Worm (Caenorhabditis elegans) whole organism, L4 larva: ENCODE measurements around the gene fbxa-202.

Source experiments
- D1046.2 ChIP-seq: fragments of 200-800 bp; sonication (Bioruptor generic); IDR thresholded peaks from 2 replicates; pipeline ENCODE4 v1.3.6; 2022; ENCODE audit warnings: missing genetic modification characterization, missing compliant biosample characterization
- F44E2.7 ChIP-seq: fragments of 200-800 bp; sonication (Bioruptor generic); IDR thresholded peaks from 2 replicates; pipeline ENCODE4 v2.1.2; 2022; ENCODE audit warnings: missing genetic modification characterization, missing compliant biosample characterization
- R02D3.7 ChIP-seq: fragments of 150-350 bp; sonication (generic microtip); optimal IDR thresholded peaks from 3 replicates; lab custom pipeline; 2014; ENCODE audit warnings: missing biosample characterization, missing genetic modification characterization
- T20F7.1 ChIP-seq: fragments of 200-800 bp; sonication (Bioruptor generic); optimal IDR thresholded peaks from 2 replicates; lab custom pipeline; 2018; ENCODE audit warnings: mild to moderate bottlenecking, missing genetic modification characterization, missing compliant biosample characterization
- Y48G9A.11 ChIP-seq: fragments of 200-800 bp; sonication (Bioruptor generic); IDR thresholded peaks from 2 replicates; pipeline ENCODE4 v1.3.6; 2022; ENCODE audit warnings: missing genetic modification reagents, missing genetic modification characterization, missing compliant biosample characterization
- Y75B8A.6 ChIP-seq: fragments of 200-800 bp; sonication (Bioruptor generic); IDR thresholded peaks from 2 replicates; pipeline ENCODE4 v1.3.6; 2022; ENCODE audit warnings: missing genetic modification reagents, missing genetic modification characterization, missing compliant biosample characterization
- aha-1 ChIP-seq: fragments of 150-350 bp; peaks from one replicate; lab custom pipeline; 2014; ENCODE audit warnings: missing biosample characterization, missing genetic modification characterization
- arid-1 ChIP-seq: fragments of 200-800 bp; sonication (Bioruptor generic); conservative IDR thresholded peaks from 2 replicates; pipeline ENCODE4 v1.3.6; 2022; ENCODE audit warnings: missing genetic modification reagents, missing genetic modification characterization, missing compliant biosample characterization
- attf-4 ChIP-seq: sonication (generic microtip); optimal IDR thresholded peaks from 3 replicates; lab custom pipeline; 2017; ENCODE audit warnings: missing biosample characterization, missing genetic modification characterization
- ceh-20 ChIP-seq: fragments of 200-800 bp; sonication (Bioruptor generic); IDR thresholded peaks from 2 replicates; pipeline ENCODE4 v1.3.6; 2022; ENCODE audit warnings: missing genetic modification reagents, missing genetic modification characterization, missing compliant biosample characterization
- ceh-28 ChIP-seq: fragments of 150-350 bp; optimal IDR thresholded peaks from 2 replicates; lab custom pipeline; 2014; ENCODE audit warnings: missing biosample characterization, missing genetic modification reagents, missing genetic modification characterization
- ceh-32 ChIP-seq: sonication (generic microtip); optimal IDR thresholded peaks from 2 replicates; lab custom pipeline; 2016; ENCODE audit warnings: mild to moderate bottlenecking, missing genetic modification characterization, missing compliant biosample characterization; ENCODE audit not compliant: poor library complexity
- ceh-44 ChIP-seq: fragments of 200-800 bp; sonication (Bioruptor generic); IDR thresholded peaks from 2 replicates; pipeline ENCODE4 v1.3.6; 2022; ENCODE audit warnings: missing genetic modification reagents, missing genetic modification characterization, missing compliant biosample characterization
- ces-1 ChIP-seq: fragments of 150-350 bp; sonication (generic microtip); optimal IDR thresholded peaks from 4 replicates; lab custom pipeline; 2014; ENCODE audit warnings: missing biosample characterization, missing genetic modification reagents, missing genetic modification characterization
- daf-16 ChIP-seq, 3 experiments: sonication (generic microtip); optimal IDR thresholded peaks; 2 replicates each; lab custom pipeline; 2016 to 2017; ENCODE audit warnings: missing genetic modification characterization in 3 of 3, missing genetic modification reagents in 3 of 3, mild to moderate bottlenecking in 2 of 3, missing compliant biosample characterization in 2 of 3, missing biosample characterization in 1 of 3, moderate library complexity in 1 of 3
- daf-19 ChIP-seq: fragments of 200-800 bp; sonication (Bioruptor generic); conservative IDR thresholded peaks from 2 replicates; pipeline ENCODE4 v1.3.6; 2022; ENCODE audit warnings: missing genetic modification characterization, missing compliant biosample characterization
- dmd-6 ChIP-seq: fragments of 200-800 bp; sonication (Bioruptor generic); IDR thresholded peaks from 2 replicates; pipeline ENCODE4 v1.3.6; 2022; ENCODE audit warnings: missing genetic modification reagents, missing genetic modification characterization, missing compliant biosample characterization
- dve-1 ChIP-seq: sonication (generic microtip); optimal IDR thresholded peaks from 2 replicates; lab custom pipeline; 2017; ENCODE audit warnings: antibody characterized with exemption, mild to moderate bottlenecking, missing genetic modification characterization, missing compliant biosample characterization; ENCODE audit not compliant: insufficient read depth
- fkh-10 ChIP-seq: fragments of 150-350 bp; optimal IDR thresholded peaks from 2 replicates; lab custom pipeline; 2014; ENCODE audit warnings: missing biosample characterization, missing genetic modification reagents, missing genetic modification characterization
- fos-1 ChIP-seq: fragments of 150-350 bp; optimal IDR thresholded peaks from 2 replicates; lab custom pipeline; 2014; ENCODE audit warnings: missing biosample characterization, missing genetic modification characterization
- gei-8 ChIP-seq: fragments of 200-800 bp; sonication (Bioruptor generic); optimal IDR thresholded peaks from 2 replicates; lab custom pipeline; 2018; ENCODE audit warnings: mild to moderate bottlenecking, missing genetic modification characterization, missing compliant biosample characterization
- hlh-11 ChIP-seq: fragments of 200-800 bp; sonication (Bioruptor generic); optimal IDR thresholded peaks from 2 replicates; lab custom pipeline; 2018; ENCODE audit warnings: mild to moderate bottlenecking, missing genetic modification characterization, missing compliant biosample characterization
- hlh-30 ChIP-seq: sonication (generic microtip); optimal IDR thresholded peaks from 2 replicates; lab custom pipeline; 2017; ENCODE audit warnings: antibody characterized with exemption, mild to moderate bottlenecking, missing genetic modification characterization, missing compliant biosample characterization; ENCODE audit not compliant: insufficient read depth
- lin-1 ChIP-seq: fragments of 200-800 bp; sonication (Bioruptor generic); IDR thresholded peaks from 2 replicates; pipeline ENCODE4 v1.3.6; 2022; ENCODE audit warnings: missing genetic modification reagents, missing genetic modification characterization, missing compliant biosample characterization
- lin-39 ChIP-seq: fragments of 150-350 bp; optimal IDR thresholded peaks from 2 replicates; lab custom pipeline; 2014; ENCODE audit warnings: missing biosample characterization, missing genetic modification reagents, missing genetic modification characterization
- mdt-29 ChIP-seq: fragments of 200-800 bp; sonication (Bioruptor generic); IDR thresholded peaks from 2 replicates; pipeline ENCODE4 v1.3.6; 2022; ENCODE audit warnings: missing genetic modification reagents, missing genetic modification characterization, missing compliant biosample characterization
- nhr-111 ChIP-seq: fragments of 200-800 bp; sonication (Bioruptor generic); optimal IDR thresholded peaks from 2 replicates; lab custom pipeline; 2018; ENCODE audit warnings: mild to moderate bottlenecking, missing genetic modification characterization, missing compliant biosample characterization
- nhr-25 ChIP-seq: sonication (generic microtip); optimal IDR thresholded peaks from 2 replicates; lab custom pipeline; 2017; ENCODE audit warnings: missing genetic modification characterization, mild to moderate bottlenecking, missing compliant biosample characterization, antibody characterized with exemption, moderate library complexity, borderline replicate concordance; ENCODE audit not compliant: insufficient read depth
- nhr-28 ChIP-seq: fragments of 150-350 bp; optimal IDR thresholded peaks from 2 replicates; lab custom pipeline; 2014; ENCODE audit warnings: missing biosample characterization, missing genetic modification characterization
- nhr-41 ChIP-seq: fragments of 200-800 bp; sonication (Bioruptor generic); IDR thresholded peaks from 2 replicates; pipeline ENCODE4 v1.3.6; 2022; ENCODE audit warnings: missing genetic modification reagents, missing genetic modification characterization, missing compliant biosample characterization
- nhr-6 ChIP-seq: fragments of 150-350 bp; optimal IDR thresholded peaks from 2 replicates; lab custom pipeline; 2014; ENCODE audit warnings: missing biosample characterization, missing genetic modification characterization
- nhr-77 ChIP-seq: fragments of 150-350 bp; optimal IDR thresholded peaks from 2 replicates; lab custom pipeline; 2014; ENCODE audit warnings: missing biosample characterization, missing genetic modification characterization
- pha-4 ChIP-seq, 2 experiments: fragments of 150-350 bp in 1 of 2; fragments of 200-800 bp in 1 of 2; sonication (Bioruptor generic) in 1 of 2; IDR thresholded peaks in 1 of 2; optimal IDR thresholded peaks in 1 of 2; 2 replicates each; pipeline versions ENCODE4 v1.3.6 to Lab custom; 2014 to 2022; ENCODE audit warnings: missing genetic modification characterization in 2 of 2, missing genetic modification reagents in 2 of 2, missing biosample characterization in 1 of 2, missing compliant biosample characterization in 1 of 2
- php-3 ChIP-seq: fragments of 200-800 bp; sonication (Bioruptor generic); IDR thresholded peaks from 2 replicates; pipeline ENCODE4 v1.3.6; 2022; ENCODE audit warnings: missing genetic modification reagents, missing genetic modification characterization, missing compliant biosample characterization
- pqm-1 ChIP-seq: sonication (generic microtip); optimal IDR thresholded peaks from 2 replicates; lab custom pipeline; 2017; ENCODE audit warnings: missing biosample characterization, missing genetic modification characterization
- sdz-12 ChIP-seq: fragments of 200-800 bp; sonication (Bioruptor generic); optimal IDR thresholded peaks from 2 replicates; lab custom pipeline; 2018; ENCODE audit warnings: mild to moderate bottlenecking, missing genetic modification characterization, missing compliant biosample characterization
- unc-130 ChIP-seq: sonication (generic microtip); optimal IDR thresholded peaks from 2 replicates; lab custom pipeline; 2016; ENCODE audit warnings: missing genetic modification reagents, missing genetic modification characterization, missing compliant biosample characterization
- unc-62 ChIP-seq, 3 experiments: fragments of 150-350 bp in 1 of 3; sonication (generic microtip); optimal IDR thresholded peaks in 2 of 3; peaks in 1 of 3; 1 replicate in 1 of 3; 2 replicates in 2 of 3; lab custom pipeline; 2014 to 2017; ENCODE audit warnings: missing biosample characterization in 3 of 3, missing genetic modification characterization in 3 of 3, missing genetic modification reagents in 3 of 3, missing genotype in 1 of 3
- zip-2 ChIP-seq: fragments of 150-350 bp; optimal IDR thresholded peaks from 2 replicates; lab custom pipeline; 2014; ENCODE audit warnings: missing biosample characterization, missing genetic modification characterization
- ztf-7 ChIP-seq: fragments of 150-350 bp; optimal IDR thresholded peaks from 2 replicates; lab custom pipeline; 2014; ENCODE audit warnings: missing biosample characterization, missing genetic modification characterization

fbxa-202 gene

ce11 chrV:6344531-6345171 is 17.6 kb downstream of the fbxa-202 start (continued):
- TF ChIP-seq ces-1 (GFP tag; lab: Kevin White, UChicago) (no peak), F44E2.7 (GFP tag; lab: Robert Waterston, UW) (no peak), nhr-6 (tag; lab: Kevin White, UChicago) (no peak), unc-130 (GFP tag; lab: Kevin White, UChicago) (no peak), fkh-10 (GFP tag; lab: Kevin White, UChicago) (no peak), ztf-7 (tag; lab: Kevin White, UChicago) (no peak), ceh-28 (tag; lab: Kevin White, UChicago) (no peak), Y75B8A.6 (no peak), hlh-30 (tag; lab: Kevin White, UChicago) (peak; percentile 18), nhr-111 (GFP tag; lab: Kevin White, UChicago) (no peak), lin-39 (no peak), pqm-1 (tag; lab: Kevin White, UChicago) (no peak), ceh-20 (GFP tag; lab: Robert Waterston, UW) (peak; percentile 45; the same call in 1 of the 2 replicates), Y48G9A.11 (GFP tag; lab: Robert Waterston, UW) (0 out of 2 replicates have a peak, but pooled peaks have one; percentile 24), pha-4 (GFP tag; IDR thresholded peaks at IDR 0.05; lab: Robert Waterston, UW) (no peak), pha-4 (tag; optimal IDR thresholded peaks at IDR 0.05; lab: Kevin White, UChicago) (no peak), daf-19 (GFP tag; lab: Robert Waterston, UW) (no peak), D1046.2 (no peak)

- TF ChIP-seq mdt-29 (GFP tag; lab: Robert Waterston, UW) = no peak
- TF ChIP-seq sdz-12 = no peak
- TF ChIP-seq hlh-11 (tag; lab: Kevin White, UChicago) = peak; percentile 56
- no peak for TF ChIP-seq fos-1 (tag; lab: Kevin White, UChicago)
- TF ChIP-seq nhr-25 (tag; lab: Kevin White, UChicago) = no peak
- TF ChIP-seq nhr-111 (GFP tag; lab: Kevin White, UChicago) = no peak
- TF ChIP-seq arid-1 (GFP tag; lab: Robert Waterston, UW) = no peak
Observed at ce11 chrV:6346043-6346618, 19.1 kb downstream of the fbxa-202 start.

ce11 chrV:6346906-6347305 is 19.8 kb downstream of the fbxa-202 start:
- peak; percentile 94 for TF ChIP-seq dmd-6 (GFP tag; lab: Robert Waterston, UW)
- no peak for TF ChIP-seq R02D3.7 (tag; lab: Kevin White, UChicago)
- TF ChIP-seq pqm-1 (tag; lab: Kevin White, UChicago) = peak; percentile 96
- 0 out of 2 replicates have a peak, but pooled peaks have one; percentile 47 for TF ChIP-seq lin-1 (GFP tag; lab: Robert Waterston, UW)
- TF ChIP-seq dve-1 (tag; lab: Kevin White, UChicago) = peak; percentile 62
- peak; percentile 78 for TF ChIP-seq nhr-41 (GFP tag; lab: Robert Waterston, UW)
- TF ChIP-seq hlh-30 (tag; lab: Kevin White, UChicago) = peak; percentile 59
- peak; percentile 91 for TF ChIP-seq aha-1 (tag; lab: Kevin White, UChicago)
- 0 out of 2 replicates have a peak, but pooled peaks have one; percentile 40 for TF ChIP-seq php-3 (GFP tag; lab: Robert Waterston, UW)
- peak; percentile 85 for TF ChIP-seq nhr-28
- peak in 1 of 2 experiments; percentile 19 for TF ChIP-seq unc-62 (GFP tag; optimal IDR thresholded peaks at IDR 0.05 in 1 of 2; lab: Kevin White, UChicago)
- TF ChIP-seq unc-62 (tag; optimal IDR thresholded peaks at IDR 0.05; lab: Kevin White, UChicago) = no peak
- TF ChIP-seq zip-2 (tag; lab: Kevin White, UChicago) = no peak
- no peak for TF ChIP-seq T20F7.1
- no peak for TF ChIP-seq attf-4 (tag; lab: Kevin White, UChicago)
- TF ChIP-seq unc-130 (GFP tag; lab: Kevin White, UChicago) = no peak
- TF ChIP-seq hlh-11 (tag; lab: Kevin White, UChicago) = peak; percentile 76
- TF ChIP-seq daf-16 (GFP tag; optimal IDR thresholded peaks at IDR 0.05; lab: Kevin White, UChicago) = no peak
- peak; percentile 54 for TF ChIP-seq daf-16 (tag; optimal IDR thresholded peaks at IDR 0.05; lab: Kevin White, UChicago)
- no peak for TF ChIP-seq gei-8 (GFP tag; lab: Kevin White, UChicago)
- TF ChIP-seq ceh-32 (tag; lab: Kevin White, UChicago) = no peak
- no peak for TF ChIP-seq ces-1 (GFP tag; lab: Kevin White, UChicago)
- TF ChIP-seq ceh-44 = no peak
- peak; percentile 45 for TF ChIP-seq nhr-77 (tag; lab: Kevin White, UChicago)
